Worm (Caenorhabditis elegans) whole organism, L1 larva: Measurements from ENCODE around the gene ZC239.6.

Experiments used
- C34B4.2 ChIP-seq: sonication (generic microtip); optimal IDR thresholded peaks from 2 replicates; lab custom pipeline; 2017; ENCODE audit warnings: mild to moderate bottlenecking, missing genetic modification characterization, missing compliant biosample characterization
- F16B12.6 ChIP-seq: fragments of 150-350 bp; optimal IDR thresholded peaks from 2 replicates; lab custom pipeline; 2014; ENCODE audit warnings: missing biosample characterization, missing genetic modification characterization
- blmp-1 ChIP-seq: fragments of 150-350 bp; optimal IDR thresholded peaks from 2 replicates; lab custom pipeline; 2014; ENCODE audit warnings: missing biosample characterization, missing genetic modification characterization
- ceh-8 ChIP-seq: fragments of 200-800 bp; sonication (Bioruptor generic); optimal IDR thresholded peaks from 2 replicates; lab custom pipeline; 2018; ENCODE audit warnings: mild to moderate bottlenecking, missing genetic modification characterization, moderate library complexity, missing compliant biosample characterization
- ceh-88 ChIP-seq: fragments of 200-800 bp; sonication (Bioruptor generic); IDR thresholded peaks from 2 replicates; pipeline ENCODE4 v1.3.6; 2022; ENCODE audit warnings: missing genetic modification characterization, missing compliant biosample characterization
- dsc-1 ChIP-seq: sonication (generic microtip); optimal IDR thresholded peaks from 2 replicates; lab custom pipeline; 2016; ENCODE audit warnings: mild to moderate bottlenecking, missing genetic modification characterization, missing compliant biosample characterization
- efl-3 ChIP-seq: fragments of 200-800 bp; sonication (Bioruptor generic); optimal IDR thresholded peaks from 2 replicates; lab custom pipeline; 2018; ENCODE audit warnings: mild to moderate bottlenecking, missing genetic modification characterization, missing compliant biosample characterization
- egl-13 ChIP-seq: sonication (generic microtip); optimal IDR thresholded peaks from 2 replicates; lab custom pipeline; 2016; ENCODE audit warnings: missing genotype, missing genetic modification reagents, missing genetic modification characterization, missing compliant biosample characterization
- egl-27 ChIP-seq, 2 experiments: fragments of 150-350 bp in 1 of 2; sonication (generic microtip); optimal IDR thresholded peaks; 3 replicates each; lab custom pipeline; 2017 to 2018; ENCODE audit warnings: missing biosample characterization in 2 of 2, missing genetic modification characterization in 2 of 2, missing genetic modification reagents in 2 of 2
- elt-2 ChIP-seq: sonication (generic microtip); optimal IDR thresholded peaks from 2 replicates; lab custom pipeline; 2016; ENCODE audit warnings: missing genetic modification characterization, mild to moderate bottlenecking, inconsistent platforms, missing compliant biosample characterization, missing genetic modification reagents
- fkh-10 ChIP-seq: sonication (generic microtip); optimal IDR thresholded peaks from 2 replicates; lab custom pipeline; 2017; ENCODE audit warnings: missing biosample characterization, missing genetic modification reagents, missing genetic modification characterization
- fkh-8 ChIP-seq: sonication (generic microtip); optimal IDR thresholded peaks from 2 replicates; lab custom pipeline; 2016; ENCODE audit warnings: mild to moderate bottlenecking, missing genetic modification characterization, missing compliant biosample characterization
- grh-1 ChIP-seq: fragments of 200-800 bp; sonication (Bioruptor generic); IDR thresholded peaks from 2 replicates; pipeline ENCODE4 v1.3.6; 2022; ENCODE audit warnings: missing genetic modification reagents, missing genetic modification characterization, missing compliant biosample characterization
- hlh-17 ChIP-seq: fragments of 200-800 bp; sonication (Bioruptor generic); optimal IDR thresholded peaks from 2 replicates; lab custom pipeline; 2018; ENCODE audit warnings: missing genetic modification characterization, mild to moderate bottlenecking, missing compliant biosample characterization, moderate library complexity, borderline replicate concordance
- lin-13 ChIP-seq: fragments of 150-350 bp; optimal IDR thresholded peaks from 2 replicates; lab custom pipeline; 2014; ENCODE audit warnings: missing biosample characterization, missing genetic modification reagents, missing genetic modification characterization
- lin-35 ChIP-seq, 2 experiments: fragments of 150-350 bp; optimal IDR thresholded peaks; 2 replicates each; lab custom pipeline; 2014; ENCODE audit warnings: missing biosample characterization in 2 of 2, missing genetic modification characterization in 2 of 2, missing genetic modification reagents in 2 of 2
- nhr-12 ChIP-seq: sonication (generic microtip); optimal IDR thresholded peaks from 2 replicates; lab custom pipeline; 2017; ENCODE audit warnings: missing biosample characterization, missing genetic modification characterization
- nhr-47 ChIP-seq: sonication (generic microtip); optimal IDR thresholded peaks from 2 replicates; lab custom pipeline; 2016; ENCODE audit warnings: mild to moderate bottlenecking, missing genetic modification characterization, moderate library complexity, missing compliant biosample characterization
- nhr-77 ChIP-seq: fragments of 150-350 bp; optimal IDR thresholded peaks from 2 replicates; lab custom pipeline; 2014; ENCODE audit warnings: missing biosample characterization, missing genetic modification characterization
- nhr-85 ChIP-seq: sonication (generic microtip); peaks from one replicate; lab custom pipeline; 2016; ENCODE audit warnings: missing genetic modification characterization, inconsistent platforms, missing compliant biosample characterization
- pag-3 ChIP-seq: sonication (generic microtip); optimal IDR thresholded peaks from 2 replicates; lab custom pipeline; 2017; ENCODE audit warnings: missing genetic modification characterization, mild to moderate bottlenecking, missing compliant biosample characterization, antibody characterized with exemption, borderline replicate concordance; ENCODE audit not compliant: insufficient read depth
- pax-3 ChIP-seq: fragments of 200-800 bp; sonication (Bioruptor generic); optimal IDR thresholded peaks from 2 replicates; lab custom pipeline; 2018; ENCODE audit warnings: mild to moderate bottlenecking, missing genetic modification characterization, moderate library complexity, missing compliant biosample characterization
- snu-23 ChIP-seq: sonication (generic microtip); optimal IDR thresholded peaks from 2 replicates; lab custom pipeline; 2016; ENCODE audit warnings: missing genetic modification characterization, missing compliant biosample characterization
- sptf-1 ChIP-seq: fragments of 150-350 bp; optimal IDR thresholded peaks from 2 replicates; lab custom pipeline; 2014; ENCODE audit warnings: missing biosample characterization, missing genetic modification characterization
- swsn-7 ChIP-seq: sonication (generic microtip); optimal IDR thresholded peaks from 2 replicates; lab custom pipeline; 2016; ENCODE audit warnings: missing genetic modification characterization, missing compliant biosample characterization
- unc-30 ChIP-seq: sonication (generic microtip); optimal IDR thresholded peaks from 2 replicates; lab custom pipeline; 2017; ENCODE audit warnings: missing biosample characterization, missing genetic modification characterization
- unc-62 ChIP-seq: fragments of 150-350 bp; optimal IDR thresholded peaks from 2 replicates; lab custom pipeline; 2014; ENCODE audit warnings: missing biosample characterization, missing genetic modification reagents, missing genetic modification characterization
- unc-98 ChIP-seq: fragments of 200-800 bp; sonication (Bioruptor generic); IDR thresholded peaks from 2 replicates; pipeline ENCODE4 v1.3.6; 2022; ENCODE audit warnings: missing genetic modification characterization, missing compliant biosample characterization
- vab-15 ChIP-seq: sonication (generic microtip); optimal IDR thresholded peaks from 2 replicates; lab custom pipeline; 2017; ENCODE audit warnings: missing genotype, mild to moderate bottlenecking, missing genetic modification characterization, missing compliant biosample characterization
- xbp-1 ChIP-seq: sonication (generic microtip); optimal IDR thresholded peaks from 2 replicates; lab custom pipeline; 2016; ENCODE audit warnings: missing genetic modification characterization, missing compliant biosample characterization
- zag-1 ChIP-seq: fragments of 150-350 bp; optimal IDR thresholded peaks from 2 replicates; lab custom pipeline; 2014; ENCODE audit warnings: missing biosample characterization, missing genetic modification characterization
- ztf-11 ChIP-seq, 2 experiments: sonication (generic microtip); optimal IDR thresholded peaks; 2 replicates each; lab custom pipeline; 2016 to 2017; ENCODE audit warnings: missing genetic modification characterization in 2 of 2, missing biosample characterization in 1 of 2, missing compliant biosample characterization in 1 of 2
- ztf-4 ChIP-seq: fragments of 150-350 bp; optimal IDR thresholded peaks from 2 replicates; lab custom pipeline; 2014; ENCODE audit warnings: missing biosample characterization, missing genetic modification characterization

The ZC239.6 gene

DNA sequence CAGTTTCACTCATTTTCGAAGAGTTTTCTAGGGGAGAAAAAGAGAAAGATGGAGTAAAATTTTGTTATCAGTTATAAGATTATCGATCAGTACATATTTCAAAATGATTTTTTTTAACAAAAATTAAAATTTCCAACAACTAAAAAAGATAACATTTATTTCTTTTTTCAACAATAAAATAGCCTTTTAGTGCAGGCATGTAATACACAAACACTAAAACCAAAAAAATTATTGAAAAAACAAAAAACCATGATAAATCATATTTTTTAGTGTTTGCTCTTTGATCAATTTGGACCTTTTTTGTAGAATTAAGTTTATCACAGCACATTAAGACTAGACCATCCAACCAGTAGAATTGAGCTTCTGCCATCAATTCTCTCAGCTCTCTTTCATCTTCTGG is 15.2 kb downstream of the ZC239.6 start, which contains the start of gene ZC239.15:
Gene ZC239.15 (minus strand): TSS at position 101 of the 400 bp plus-strand sequence.
- TF ChIP-seq pag-3 (tag; lab: Kevin White, UChicago), result no peak

DNA sequence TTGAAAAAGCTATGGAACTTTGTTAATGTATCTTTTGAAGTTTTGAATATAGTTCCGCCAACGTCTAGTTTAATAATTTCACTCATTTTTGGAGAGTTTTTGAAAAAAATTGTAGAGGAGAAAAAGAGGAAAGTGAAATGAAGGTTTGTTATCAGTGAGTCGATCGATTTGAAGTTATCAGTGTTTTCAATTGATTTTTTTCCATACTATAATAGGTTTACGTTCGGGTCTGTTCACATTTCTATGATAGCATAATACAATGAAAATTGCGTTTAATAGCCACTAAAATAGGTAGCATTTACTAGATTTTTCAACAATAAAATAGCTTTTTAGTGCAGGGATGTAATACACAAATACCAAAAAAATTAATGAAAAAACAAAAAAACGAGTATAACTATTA is 15.8 kb downstream of the ZC239.6 start, which contains the start of gene ZC239.16:
Gene ZC239.16 (minus strand): TSS at position 120 of the 400 bp plus-strand sequence.
- TF ChIP-seq hlh-17 (GFP tag; lab: Kevin White, UChicago) (no peak), elt-2 (tag; lab: Kevin White, UChicago) (peak; percentile 44)
- TF ChIP-seq, all 84 proteins: peak for 1

DNA sequence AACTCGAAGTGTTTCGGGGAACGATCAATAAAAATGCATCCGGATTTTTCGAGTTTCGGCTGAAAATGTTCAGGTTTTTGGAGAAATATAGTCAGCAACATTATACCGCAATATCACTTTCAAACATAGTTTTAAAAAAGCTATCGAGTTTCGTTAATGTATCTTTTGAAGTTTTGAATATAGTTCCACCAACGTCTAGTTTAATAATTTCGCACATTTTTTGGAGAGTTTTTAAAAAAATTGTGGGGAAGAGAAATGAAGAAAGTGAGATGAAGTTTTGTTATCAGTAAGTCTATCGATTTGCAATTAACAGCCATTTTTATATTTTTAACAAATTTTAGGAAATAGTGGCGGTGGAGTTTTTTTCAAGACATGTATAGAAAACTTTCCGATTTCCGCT is 16.3 kb downstream of the ZC239.6 start, which contains the start of gene ZC239.17:
Gene ZC239.17 (minus strand): TSS at position 101 of the 400 bp plus-strand sequence.
- TF ChIP-seq unc-30 (tag; lab: Kevin White, UChicago), result no peak
- TF ChIP-seq pag-3 (tag; lab: Kevin White, UChicago), result no peak
- no peak for TF ChIP-seq pax-3
- no peak for TF ChIP-seq fkh-10 (GFP tag; lab: Kevin White, UChicago)
- no peak for TF ChIP-seq zag-1
- no peak for TF ChIP-seq egl-27 (tag; optimal IDR thresholded peaks at IDR 0.05; lab: Kevin White, UChicago)
- TF ChIP-seq xbp-1 (tag; lab: Kevin White, UChicago), result no peak
- TF ChIP-seq blmp-1, result no peak
- no peak for TF ChIP-seq lin-13 (GFP tag; lab: Kevin White, UChicago)
- TF ChIP-seq unc-62 (GFP tag; lab: Kevin White, UChicago), result no peak
- no peak for TF ChIP-seq ztf-4 (tag; lab: Kevin White, UChicago)
- no peak for TF ChIP-seq vab-15 (tag; lab: Kevin White, UChicago)
- no peak for TF ChIP-seq lin-35 (GFP tag; optimal IDR thresholded peaks at IDR 0.05; lab: Kevin White, UChicago)
- TF ChIP-seq swsn-7 (tag; lab: Kevin White, UChicago), result no peak
- TF ChIP-seq ztf-11 (tag; optimal IDR thresholded peaks at IDR 0.05; lab: Kevin White, UChicago), result no peak
- no peak for TF ChIP-seq nhr-77 (tag; lab: Kevin White, UChicago)
- no peak for TF ChIP-seq dsc-1 (tag; lab: Kevin White, UChicago)
- no peak for TF ChIP-seq nhr-85
- TF ChIP-seq, all 84 proteins: peak for 0

DNA sequence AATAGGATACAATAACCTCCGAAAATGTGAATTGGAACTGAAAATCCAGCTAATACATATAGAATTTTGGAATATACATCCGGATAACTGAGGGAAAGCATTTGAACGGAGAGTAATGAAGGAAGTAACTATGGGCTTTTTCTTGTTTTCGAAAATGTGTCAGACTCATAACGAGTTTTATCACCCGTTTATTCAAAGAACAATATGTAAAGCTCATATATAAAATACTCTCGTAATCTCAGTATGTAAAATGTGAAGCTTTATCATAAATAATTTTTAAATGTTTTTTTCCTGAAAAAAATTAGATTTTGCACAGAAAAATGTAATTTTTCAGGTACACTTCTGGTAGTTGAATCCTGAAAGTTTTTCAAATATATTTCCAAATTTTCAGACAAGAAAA is 21.0 kb downstream of the ZC239.6 start, which contains the start of gene srh-297:
Gene srh-297 (minus strand): TSS at position 101 of the 400 bp plus-strand sequence.
- TF ChIP-seq F16B12.6, result no peak
- TF ChIP-seq efl-3 (GFP tag; lab: Kevin White, UChicago), result no peak
- no peak for TF ChIP-seq nhr-12 (tag; lab: Kevin White, UChicago)
- no peak for TF ChIP-seq egl-13

DNA sequence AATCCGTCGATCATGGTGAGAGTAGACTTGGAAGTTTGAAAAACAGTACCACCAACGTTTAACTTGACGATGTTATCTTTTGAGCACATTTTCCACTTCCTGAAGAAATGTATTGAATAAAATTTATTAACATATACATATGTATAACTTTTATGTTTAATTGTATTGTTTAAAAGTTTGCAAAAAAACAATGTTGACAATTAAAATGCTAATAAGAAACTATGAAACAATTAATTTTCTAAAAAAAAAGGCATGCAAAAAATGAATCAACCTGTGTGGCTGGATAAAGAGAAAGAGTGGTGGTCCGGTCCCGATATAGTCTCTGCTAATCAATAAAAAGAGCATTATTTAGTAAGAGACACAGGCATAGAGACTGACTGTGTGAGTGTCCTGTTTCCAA is 25.3 kb downstream of the ZC239.6 start, which contains the start of gene C17F4.8:
Gene C17F4.8 (minus strand): TSS at position 101 of the 400 bp plus-strand sequence.
- TF ChIP-seq dsc-1 (tag; lab: Kevin White, UChicago) (no peak), fkh-8 (tag; lab: Kevin White, UChicago) (no peak), C34B4.2 (tag; lab: Kevin White, UChicago) (no peak), pax-3 (no peak), hlh-17 (GFP tag; lab: Kevin White, UChicago) (no peak), grh-1 (GFP tag; lab: Robert Waterston, UW) (no peak), sptf-1 (no peak), ceh-88 (no peak), nhr-47 (tag; lab: Kevin White, UChicago) (no peak), snu-23 (no peak), nhr-12 (tag; lab: Kevin White, UChicago) (no peak), unc-98 (no peak), ceh-8 (GFP tag; lab: Kevin White, UChicago) (no peak)
